Worm (Caenorhabditis elegans): ENCODE measurements around the gene attf-2.

ce11 chrV:7193562-7193961, 2.4 kb downstream of the attf-2 start, which contains the start of gene F09G2.8:
- TF ChIP-seq nhr-76 (tag; optimal IDR thresholded peaks at IDR 0.05) (no peak), mdl-1 (tag; optimal IDR thresholded peaks at IDR 0.05) (no peak), jun-1 (tag; optimal IDR thresholded peaks at IDR 0.05) (no peak), zip-11 (GFP tag; IDR thresholded peaks at IDR 0.05) (no peak), nhr-42 (GFP tag; IDR thresholded peaks at IDR 0.05) (no peak)

Data from whole organism, L4 larva.